Worm (Caenorhabditis elegans) whole organism, L2 larva: ENCODE measurements around the gene C36E6.8.
A peak's percentile ranks its signal among the peaks of the same experiment; 100 is the strongest.

Experiments
- C34F6.9 ChIP-seq: fragments of 150-350 bp; optimal IDR thresholded peaks from 2 replicates; lab custom pipeline; 2014; ENCODE audit warnings: missing biosample characterization, missing genetic modification characterization
- F13H6.1 ChIP-seq: sonication (generic microtip); optimal IDR thresholded peaks from 2 replicates; lab custom pipeline; 2016; ENCODE audit warnings: missing genetic modification characterization, missing compliant biosample characterization
- Y55F3AM.14 ChIP-seq: fragments of 200-800 bp; sonication (Bioruptor generic); optimal IDR thresholded peaks from 2 replicates; lab custom pipeline; 2018; ENCODE audit warnings: mild to moderate bottlenecking, missing genetic modification characterization, missing compliant biosample characterization
- ZK546.5 ChIP-seq: sonication (generic microtip); optimal IDR thresholded peaks from 2 replicates; lab custom pipeline; 2017; ENCODE audit warnings: missing biosample characterization, missing genetic modification characterization
- ama-1 ChIP-seq: fragments of 150-350 bp; optimal IDR thresholded peaks from 2 replicates; lab custom pipeline; 2018; ENCODE audit warnings: inconsistent platforms
- ceh-16 ChIP-seq: fragments of 150-350 bp; optimal IDR thresholded peaks from 2 replicates; lab custom pipeline; 2014; ENCODE audit warnings: missing biosample characterization, missing genetic modification characterization
- ceh-82 ChIP-seq: fragments of 150-350 bp; optimal IDR thresholded peaks from 2 replicates; lab custom pipeline; 2014; ENCODE audit warnings: missing biosample characterization, missing genetic modification characterization
- crh-2 ChIP-seq: sonication (generic microtip); optimal IDR thresholded peaks from 2 replicates; lab custom pipeline; 2017; ENCODE audit warnings: missing biosample characterization, missing genetic modification characterization
- egl-27 ChIP-seq: sonication (generic microtip); optimal IDR thresholded peaks from 3 replicates; lab custom pipeline; 2017; ENCODE audit warnings: missing biosample characterization, missing genetic modification reagents, missing genetic modification characterization
- elt-1 ChIP-seq: fragments of 150-350 bp; optimal IDR thresholded peaks from 2 replicates; lab custom pipeline; 2014; ENCODE audit warnings: missing biosample characterization, missing genetic modification characterization
- elt-3 ChIP-seq: sonication (generic microtip); optimal IDR thresholded peaks from 2 replicates; lab custom pipeline; 2017; ENCODE audit warnings: missing biosample characterization, missing genetic modification characterization
- fos-1 ChIP-seq: fragments of 150-350 bp; optimal IDR thresholded peaks from 2 replicates; lab custom pipeline; 2014; ENCODE audit warnings: missing biosample characterization, missing genetic modification characterization
- gmeb-1 ChIP-seq: fragments of 150-350 bp; optimal IDR thresholded peaks from 2 replicates; lab custom pipeline; 2014; ENCODE audit warnings: missing biosample characterization, missing genetic modification characterization
- lin-11 ChIP-seq: fragments of 150-350 bp; sonication (generic microtip); optimal IDR thresholded peaks from 2 replicates; lab custom pipeline; 2014; ENCODE audit warnings: missing biosample characterization, missing genetic modification characterization, inconsistent platforms, mixed read lengths
- lin-13 ChIP-seq: fragments of 150-350 bp; optimal IDR thresholded peaks from 2 replicates; lab custom pipeline; 2014; ENCODE audit warnings: missing biosample characterization, missing genetic modification reagents, missing genetic modification characterization
- lin-39 ChIP-seq: fragments of 150-350 bp; optimal IDR thresholded peaks from 2 replicates; lab custom pipeline; 2014; ENCODE audit warnings: missing biosample characterization, missing genetic modification reagents, missing genetic modification characterization
- lsy-2 ChIP-seq, 2 experiments: fragments of 150-350 bp in 1 of 2; sonication (generic microtip) in 1 of 2; optimal IDR thresholded peaks; 2 replicates each; lab custom pipeline; 2014 to 2017; ENCODE audit warnings: missing biosample characterization in 2 of 2, missing genetic modification characterization in 2 of 2
- mab-5 ChIP-seq: fragments of 150-350 bp; optimal IDR thresholded peaks from 2 replicates; lab custom pipeline; 2014; ENCODE audit warnings: missing biosample characterization, missing genetic modification characterization
- mbf-1 ChIP-seq: sonication (generic microtip); optimal IDR thresholded peaks from 2 replicates; lab custom pipeline; 2017; ENCODE audit warnings: missing biosample characterization, missing genetic modification characterization
- mdl-1 ChIP-seq, 2 experiments: fragments of 150-350 bp in 1 of 2; sonication (generic microtip) in 1 of 2; optimal IDR thresholded peaks; 2 replicates each; lab custom pipeline; 2017; ENCODE audit warnings: missing biosample characterization in 2 of 2, missing genetic modification characterization in 2 of 2
- nhr-10 ChIP-seq: sonication (generic microtip); optimal IDR thresholded peaks from 2 replicates; lab custom pipeline; 2017; ENCODE audit warnings: missing biosample characterization, missing genetic modification characterization
- nhr-11 ChIP-seq: fragments of 150-350 bp; optimal IDR thresholded peaks from 2 replicates; lab custom pipeline; 2014; ENCODE audit warnings: missing biosample characterization, missing genetic modification characterization
- nhr-21 ChIP-seq: fragments of 150-350 bp; optimal IDR thresholded peaks from 2 replicates; lab custom pipeline; 2014; ENCODE audit warnings: missing biosample characterization, missing genetic modification characterization
- nhr-23 ChIP-seq: fragments of 150-350 bp; optimal IDR thresholded peaks from 2 replicates; lab custom pipeline; 2014; ENCODE audit warnings: missing biosample characterization, missing genetic modification reagents, missing genetic modification characterization
- nhr-237 ChIP-seq: fragments of 150-350 bp; optimal IDR thresholded peaks from 2 replicates; lab custom pipeline; 2014; ENCODE audit warnings: missing biosample characterization, missing genetic modification characterization
- nhr-25 ChIP-seq: fragments of 150-350 bp; sonication (generic microtip); optimal IDR thresholded peaks from 3 replicates; lab custom pipeline; 2014; ENCODE audit warnings: missing biosample characterization, missing genetic modification characterization
- nhr-6 ChIP-seq: fragments of 150-350 bp; optimal IDR thresholded peaks from 2 replicates; lab custom pipeline; 2014; ENCODE audit warnings: missing biosample characterization, missing genetic modification characterization
- nhr-77 ChIP-seq: fragments of 150-350 bp; optimal IDR thresholded peaks from 2 replicates; lab custom pipeline; 2014; ENCODE audit warnings: missing biosample characterization, missing genetic modification characterization
- sem-4 ChIP-seq: fragments of 150-350 bp; optimal IDR thresholded peaks from 2 replicates; lab custom pipeline; 2014; ENCODE audit warnings: missing biosample characterization, missing genetic modification reagents, missing genetic modification characterization
- skn-1 ChIP-seq: sonication (generic microtip); optimal IDR thresholded peaks from 2 replicates; lab custom pipeline; 2017; ENCODE audit warnings: missing biosample characterization, missing genetic modification characterization
- sma-3 ChIP-seq: sonication (generic microtip); optimal IDR thresholded peaks from 2 replicates; lab custom pipeline; 2016; ENCODE audit warnings: missing genetic modification reagents, missing genetic modification characterization, missing compliant biosample characterization
- sma-9 ChIP-seq, 2 experiments: fragments of 150-350 bp in 1 of 2; sonication (generic microtip) in 1 of 2; optimal IDR thresholded peaks; 2 replicates each; lab custom pipeline; 2014 to 2016; ENCODE audit warnings: missing genetic modification characterization in 2 of 2, mild to moderate bottlenecking in 1 of 2, missing biosample characterization in 1 of 2, missing compliant biosample characterization in 1 of 2, missing genetic modification reagents in 1 of 2, moderate library complexity in 1 of 2
- snpc-4 ChIP-seq: fragments of 150-350 bp; optimal IDR thresholded peaks from 2 replicates; lab custom pipeline; 2014; ENCODE audit warnings: missing biosample characterization, missing genetic modification characterization
- unc-39 ChIP-seq: fragments of 150-350 bp; optimal IDR thresholded peaks from 2 replicates; lab custom pipeline; 2014; ENCODE audit warnings: missing biosample characterization, missing genetic modification characterization
- unc-55 ChIP-seq: fragments of 150-350 bp; sonication (generic microtip); optimal IDR thresholded peaks from 3 replicates; lab custom pipeline; 2014; ENCODE audit warnings: missing biosample characterization, missing genetic modification reagents, missing genetic modification characterization
- unc-62 ChIP-seq: fragments of 150-350 bp; optimal IDR thresholded peaks from 2 replicates; lab custom pipeline; 2014; ENCODE audit warnings: missing biosample characterization, missing genetic modification reagents, missing genetic modification characterization
- zag-1 ChIP-seq: fragments of 150-350 bp; optimal IDR thresholded peaks from 2 replicates; lab custom pipeline; 2014; ENCODE audit warnings: missing biosample characterization, missing genetic modification characterization
- ztf-1 ChIP-seq: fragments of 200-800 bp; sonication (Bioruptor generic); conservative IDR thresholded peaks from 2 replicates; pipeline ENCODE4 v1.3.6; 2022; ENCODE audit warnings: missing genetic modification characterization, missing compliant biosample characterization
- ztf-11 ChIP-seq: sonication (generic microtip); optimal IDR thresholded peaks from 2 replicates; lab custom pipeline; 2017; ENCODE audit warnings: missing biosample characterization, missing genetic modification characterization
- ztf-4 ChIP-seq: fragments of 150-350 bp; optimal IDR thresholded peaks from 2 replicates; lab custom pipeline; 2014; ENCODE audit warnings: missing biosample characterization, missing genetic modification characterization

Gene C36E6.8

DNA sequence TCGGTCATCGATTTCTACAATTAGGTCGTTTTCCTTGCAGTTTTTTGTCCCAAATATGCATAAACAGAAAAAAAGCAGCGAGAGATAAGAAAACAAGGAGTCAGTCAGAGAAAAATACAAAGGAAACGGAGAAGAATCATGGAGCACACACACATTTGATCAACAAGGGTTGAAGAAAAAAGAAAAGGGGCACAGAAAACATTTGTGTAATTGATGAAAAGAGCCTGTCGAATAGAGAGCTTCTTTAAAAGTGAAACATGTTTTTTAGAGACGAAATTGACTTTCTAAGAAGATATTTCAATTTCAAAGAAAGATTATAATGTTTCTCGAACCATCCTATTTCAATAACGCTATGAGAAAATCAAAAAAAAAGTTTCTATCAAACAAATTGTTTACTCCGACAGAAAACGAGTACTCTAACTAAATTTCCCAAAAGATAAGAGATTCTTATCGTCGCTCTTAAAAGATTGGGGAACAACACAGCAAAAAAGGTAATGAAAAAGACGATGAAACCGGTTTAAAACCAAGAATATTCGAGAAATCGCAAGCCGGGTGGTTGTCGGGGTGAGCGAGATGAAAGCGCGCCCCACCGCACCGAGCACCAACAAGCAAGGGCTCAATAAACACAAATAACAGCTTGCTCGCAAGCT lies 36.2 kb downstream of the C36E6.8 start, which contains the start of gene tps-1:
Gene tps-1 (minus strand): TSS at position 14 of the 650 bp plus-strand sequence.
- TF ChIP-seq nhr-237 (tag; lab: Kevin White, UChicago), result no peak
- peak in 1 of 2 experiments; percentile 2 for TF ChIP-seq lsy-2 (tag; optimal IDR thresholded peaks at IDR 0.05; lab: Kevin White, UChicago)
- no peak for TF ChIP-seq ceh-82 (tag; lab: Kevin White, UChicago)
- TF ChIP-seq nhr-21 (tag; lab: Kevin White, UChicago), result no peak
- TF ChIP-seq ZK546.5 (tag; lab: Kevin White, UChicago), result no peak
- TF ChIP-seq crh-2 (tag; lab: Kevin White, UChicago), result no peak
- TF ChIP-seq nhr-23, result no peak
- no peak for TF ChIP-seq ztf-4 (tag; lab: Kevin White, UChicago)
- peak; percentile 50 for TF ChIP-seq nhr-25
- TF ChIP-seq unc-62, result no peak
- no peak for TF ChIP-seq ztf-11 (tag; lab: Kevin White, UChicago)
- TF ChIP-seq nhr-10 (tag; lab: Kevin White, UChicago), result no peak
- peak; percentile 30 for TF ChIP-seq fos-1
- TF ChIP-seq sma-3 (GFP tag; lab: Kevin White, UChicago), result peak; percentile 52
- no peak for TF ChIP-seq egl-27 (tag; lab: Kevin White, UChicago)
- TF ChIP-seq C34F6.9 (tag; lab: Kevin White, UChicago), result peak; percentile 31
- TF ChIP-seq unc-55 (GFP tag; lab: Kevin White, UChicago), result peak; percentile 3
- TF ChIP-seq nhr-6 (tag; lab: Kevin White, UChicago), result no peak
- no peak for TF ChIP-seq elt-3
- TF ChIP-seq lin-13 (GFP tag; lab: Kevin White, UChicago), result no peak
- TF ChIP-seq sma-9 (GFP tag; optimal IDR thresholded peaks at IDR 0.05; lab: Kevin White, UChicago), result peak; percentile 6
- TF ChIP-seq sma-9 (tag; optimal IDR thresholded peaks at IDR 0.05; lab: Kevin White, UChicago), result no peak
- TF ChIP-seq nhr-77 (tag; lab: Kevin White, UChicago), result no peak
- TF ChIP-seq elt-1 (tag; lab: Kevin White, UChicago), result no peak
- no peak for TF ChIP-seq ceh-16 (tag; lab: Kevin White, UChicago)

DNA sequence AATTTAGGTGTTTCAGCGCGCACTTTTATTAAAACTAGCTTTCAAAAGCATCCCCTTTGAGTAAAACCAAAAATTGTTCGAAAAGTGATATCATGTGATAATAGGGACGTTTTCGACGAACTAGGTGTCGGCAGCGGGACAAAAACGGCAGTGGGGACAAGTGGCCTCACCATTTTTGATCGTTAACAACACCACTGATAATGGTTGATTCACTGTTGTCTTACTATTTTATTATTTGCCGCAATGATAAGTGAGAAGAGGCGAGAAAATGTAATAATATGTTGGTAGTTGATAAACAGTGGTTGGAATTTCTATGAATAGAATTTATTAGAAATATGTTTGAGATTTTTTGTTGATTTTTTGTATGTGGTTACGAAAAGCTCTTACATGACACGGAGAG lies 37.5 kb downstream of the C36E6.8 start:
- peak; percentile 78 for TF ChIP-seq fos-1
- TF ChIP-seq sem-4 (tag; lab: Kevin White, UChicago), result no peak
- TF ChIP-seq sma-9 (GFP tag; optimal IDR thresholded peaks at IDR 0.05; lab: Kevin White, UChicago), result peak; percentile 70
- no peak for TF ChIP-seq sma-9 (tag; optimal IDR thresholded peaks at IDR 0.05; lab: Kevin White, UChicago)
- TF ChIP-seq sma-3 (GFP tag; lab: Kevin White, UChicago), result peak; percentile 61
- peak; percentile 13 for TF ChIP-seq nhr-25
- TF ChIP-seq nhr-11 (tag; lab: Kevin White, UChicago), result no peak

- no peak for TF ChIP-seq mbf-1
- peak; percentile 44 for TF ChIP-seq fos-1
These were observed 40.2 kb downstream of the C36E6.8 start for ce11 chrX:17478677-17479076.

- peak; percentile 65 for TF ChIP-seq crh-2 (tag; lab: Kevin White, UChicago)
- TF ChIP-seq unc-55 (GFP tag; lab: Kevin White, UChicago), result peak; percentile 84
- TF ChIP-seq nhr-23, result no peak
- no peak for TF ChIP-seq ZK546.5 (tag; lab: Kevin White, UChicago)
- TF ChIP-seq unc-62, result peak; percentile 84
- peak; percentile 86 for TF ChIP-seq egl-27 (tag; lab: Kevin White, UChicago)
- peak; percentile 93 for TF ChIP-seq Y55F3AM.14 (GFP tag; lab: Kevin White, UChicago)
- no peak for TF ChIP-seq elt-1 (tag; lab: Kevin White, UChicago)
- TF ChIP-seq snpc-4, result peak; percentile 41
- TF ChIP-seq F13H6.1 (tag; lab: Kevin White, UChicago), result peak; percentile 98
- peak; percentile 87 for TF ChIP-seq C34F6.9 (tag; lab: Kevin White, UChicago)
- TF ChIP-seq elt-3, result no peak
- no peak for TF ChIP-seq skn-1 (tag; lab: Kevin White, UChicago)
- no peak for TF ChIP-seq nhr-11 (tag; lab: Kevin White, UChicago)
- TF ChIP-seq mdl-1 (tag; optimal IDR thresholded peaks at IDR 0.05; lab: Kevin White, UChicago), result peak; percentile 82 to 95
- TF ChIP-seq mab-5 (tag; lab: Kevin White, UChicago), result peak; percentile 88
- TF ChIP-seq ztf-4 (tag; lab: Kevin White, UChicago), result peak; percentile 68
- TF ChIP-seq sma-9 (GFP tag; optimal IDR thresholded peaks at IDR 0.05; lab: Kevin White, UChicago), result peak; percentile 93
- TF ChIP-seq sma-9 (tag; optimal IDR thresholded peaks at IDR 0.05; lab: Kevin White, UChicago), result no peak
- TF ChIP-seq ama-1 (lab: Kevin White, UChicago), result peak; percentile 44
- peak; percentile 69 to 77 for TF ChIP-seq lsy-2 (tag; optimal IDR thresholded peaks at IDR 0.05; lab: Kevin White, UChicago)
- TF ChIP-seq lin-11 (tag; lab: Kevin White, UChicago), result peak; percentile 73
- peak; percentile 57 for TF ChIP-seq lin-39 (tag; lab: Kevin White, UChicago)
- no peak for TF ChIP-seq ztf-1 (GFP tag; lab: Robert Waterston, UW)
- no peak for TF ChIP-seq mbf-1
- TF ChIP-seq nhr-21 (tag; lab: Kevin White, UChicago), result peak; percentile 88
- peak; percentile 54 for TF ChIP-seq zag-1 (tag; lab: Kevin White, UChicago)
- peak; percentile 55 for TF ChIP-seq unc-39 (tag; lab: Kevin White, UChicago)
- peak; percentile 87 for TF ChIP-seq sma-3 (GFP tag; lab: Kevin White, UChicago)
- peak; percentile 54 for TF ChIP-seq gmeb-1 (tag; lab: Kevin White, UChicago)
- TF ChIP-seq nhr-6 (tag; lab: Kevin White, UChicago), result peak; percentile 77
- peak; percentile 53 for TF ChIP-seq fos-1
- TF ChIP-seq lin-13 (GFP tag; lab: Kevin White, UChicago), result peak; percentile 66
- no peak for TF ChIP-seq ceh-82 (tag; lab: Kevin White, UChicago)
These were observed 41.4 kb downstream of the C36E6.8 start for ce11 chrX:17479694-17480574.
